Fruit fly (Drosophila melanogaster) whole organism, embryonic: ENCODE data around the gene Helz.

Experiments
- Aef1 ChIP-seq: fragments of 200-800 bp; sonication (Bioruptor generic); IDR thresholded peaks from 3 replicates; pipeline ENCODE4 v1.3.6; 2022; ENCODE audit warnings: missing biosample characterization, missing genetic modification characterization
- Bdp1 ChIP-seq: fragments of 200-800 bp; sonication (Bioruptor generic); optimal IDR thresholded peaks from 3 replicates; lab custom pipeline; 2016; ENCODE audit warnings: missing biosample characterization, missing genetic modification characterization
- CG10209 ChIP-seq: fragments of 200-800 bp; sonication (Bioruptor generic); optimal IDR thresholded peaks from 3 replicates; lab custom pipeline; 2017; ENCODE audit warnings: missing biosample characterization, mild to moderate bottlenecking, missing genetic modification characterization, missing genetic modification reagents
- CG10431 ChIP-seq: fragments of 200-800 bp; sonication (Bioruptor generic); optimal IDR thresholded peaks from 3 replicates; lab custom pipeline; 2018; ENCODE audit warnings: missing biosample characterization, mild to moderate bottlenecking, missing genetic modification characterization
- CG10979 ChIP-seq: fragments of 200-800 bp; sonication (Bioruptor generic); optimal IDR thresholded peaks from 2 replicates; lab custom pipeline; 2018; ENCODE audit warnings: missing biosample characterization, mild to moderate bottlenecking, missing genetic modification characterization, moderate library complexity
- CG11085 ChIP-seq: fragments of 200-800 bp; sonication (Bioruptor generic); IDR thresholded peaks from 2 replicates; pipeline ENCODE4 v1.3.6; 2022; ENCODE audit warnings: missing biosample characterization, missing genetic modification characterization
- CG11695 ChIP-seq: fragments of 200-800 bp; sonication (Bioruptor generic); IDR thresholded peaks from 3 replicates; pipeline ENCODE4 v1.3.6; 2022; ENCODE audit warnings: missing biosample characterization, missing genetic modification characterization
- CG11696 ChIP-seq: fragments of 200-800 bp; sonication (Bioruptor generic); IDR thresholded peaks from 2 replicates; pipeline ENCODE4 v1.3.6; 2022; ENCODE audit warnings: missing biosample characterization, missing genetic modification characterization
- CG12659 ChIP-seq: fragments of 200-800 bp; sonication (Bioruptor generic); optimal IDR thresholded peaks from 3 replicates; lab custom pipeline; 2017; ENCODE audit warnings: mild to moderate bottlenecking, missing biosample characterization, missing genetic modification reagents, missing genetic modification characterization
- CG13424 ChIP-seq: fragments of 200-800 bp; sonication (Bioruptor generic); optimal IDR thresholded peaks from 2 replicates; lab custom pipeline; 2019; ENCODE audit warnings: missing biosample characterization, mild to moderate bottlenecking, missing genetic modification characterization, moderate library complexity
- CG17802 ChIP-seq: fragments of 200-800 bp; sonication (Bioruptor generic); optimal IDR thresholded peaks from 2 replicates; lab custom pipeline; 2018; ENCODE audit warnings: missing biosample characterization, mild to moderate bottlenecking, missing genetic modification characterization, moderate library complexity
- CG18599 ChIP-seq: fragments of 200-800 bp; sonication (Bioruptor generic); optimal IDR thresholded peaks from 3 replicates; lab custom pipeline; 2017; ENCODE audit warnings: missing biosample characterization, missing genetic modification characterization, mild to moderate bottlenecking, moderate library complexity, missing genetic modification reagents
- CG2120 ChIP-seq: fragments of 200-800 bp; sonication (Bioruptor generic); optimal IDR thresholded peaks from 3 replicates; lab custom pipeline; 2016; ENCODE audit warnings: missing biosample characterization, missing genetic modification characterization
- CG2712 ChIP-seq: fragments of 200-800 bp; optimal IDR thresholded peaks from 3 replicates; lab custom pipeline; 2019; ENCODE audit warnings: missing biosample characterization, mild to moderate bottlenecking, missing genetic modification characterization, moderate library complexity
- CG2889 ChIP-seq: fragments of 200-800 bp; sonication (Bioruptor generic); IDR thresholded peaks from 3 replicates; pipeline ENCODE4 v1.3.6; 2022; ENCODE audit warnings: missing biosample characterization, missing genetic modification characterization
- CG34422 ChIP-seq: fragments of 200-800 bp; sonication (Bioruptor generic); IDR thresholded peaks from 3 replicates; pipeline ENCODE4 v1.3.6; 2022; ENCODE audit warnings: missing biosample characterization, missing genetic modification characterization
- CG3838 ChIP-seq: fragments of 200-800 bp; sonication (Bioruptor generic); optimal IDR thresholded peaks from 3 replicates; lab custom pipeline; 2016; ENCODE audit warnings: missing biosample characterization, missing genetic modification characterization
- CG4424 ChIP-seq: fragments of 200-800 bp; sonication (Bioruptor generic); optimal IDR thresholded peaks from 3 replicates; lab custom pipeline; 2016; ENCODE audit warnings: missing biosample characterization, missing genetic modification characterization
- CG6813 ChIP-seq: fragments of 200-800 bp; sonication (Bioruptor generic); optimal IDR thresholded peaks from 2 replicates; lab custom pipeline; 2017; ENCODE audit warnings: missing biosample characterization, missing genetic modification characterization, mild to moderate bottlenecking, moderate library complexity, missing genetic modification reagents
- CG7786 ChIP-seq: fragments of 200-800 bp; sonication (Bioruptor generic); optimal IDR thresholded peaks from 2 replicates; lab custom pipeline; 2016; ENCODE audit warnings: missing biosample characterization, missing genetic modification characterization
- CG9727 ChIP-seq: fragments of 200-800 bp; sonication (Bioruptor generic); optimal IDR thresholded peaks from 3 replicates; lab custom pipeline; 2017; ENCODE audit warnings: missing biosample characterization, mild to moderate bottlenecking, missing genetic modification characterization
- CG9817 ChIP-seq: fragments of 200-800 bp; sonication (Bioruptor generic); optimal IDR thresholded peaks from 2 replicates; lab custom pipeline; 2018; ENCODE audit warnings: missing biosample characterization, mild to moderate bottlenecking, missing genetic modification characterization, moderate library complexity
- CG9932 ChIP-seq: fragments of 200-800 bp; sonication (Bioruptor generic); IDR thresholded peaks from 2 replicates; pipeline ENCODE4 v1.3.6; 2022; ENCODE audit warnings: missing biosample characterization, missing genetic modification characterization
- Camta ChIP-seq: fragments of 200-800 bp; sonication (Bioruptor generic); optimal IDR thresholded peaks from 2 replicates; lab custom pipeline; 2016; ENCODE audit warnings: missing biosample characterization, missing genetic modification characterization
- Dbx ChIP-seq: fragments of 200-800 bp; sonication (Bioruptor generic); IDR thresholded peaks from 3 replicates; pipeline ENCODE4 v1.3.6; 2022; ENCODE audit warnings: missing biosample characterization, missing genetic modification characterization
- Dref ChIP-seq: fragments of 200-800 bp; sonication (Bioruptor generic); IDR thresholded peaks from 2 replicates; pipeline ENCODE4 v1.3.6; 2022; ENCODE audit warnings: missing biosample characterization, missing genetic modification characterization
- Fer1 ChIP-seq: fragments of 200-800 bp; sonication (Bioruptor generic); optimal IDR thresholded peaks from 2 replicates; lab custom pipeline; 2017; ENCODE audit warnings: missing biosample characterization, mild to moderate bottlenecking, missing genetic modification characterization
- GATAe ChIP-seq: fragments of 200-800 bp; sonication (Bioruptor generic); conservative IDR thresholded peaks from 2 replicates; pipeline ENCODE4 v1.3.6; 2022; ENCODE audit warnings: missing biosample characterization, missing genetic modification characterization
- Jarid2 ChIP-seq: fragments of 200-800 bp; sonication (Bioruptor generic); optimal IDR thresholded peaks from 3 replicates; lab custom pipeline; 2017; ENCODE audit warnings: mild to moderate bottlenecking, missing biosample characterization, missing genetic modification reagents, missing genetic modification characterization
- NC2β ChIP-seq: fragments of 200-800 bp; sonication (Bioruptor generic); optimal IDR thresholded peaks from 2 replicates; lab custom pipeline; 2016; ENCODE audit warnings: missing biosample characterization, missing genetic modification characterization
- Taf1 ChIP-seq: fragments of 200-800 bp; sonication (Bioruptor generic); IDR thresholded peaks from 2 replicates; pipeline ENCODE4 v1.3.6; 2022; ENCODE audit warnings: missing biosample characterization, missing genetic modification characterization
- amos ChIP-seq: fragments of 200-800 bp; sonication (Bioruptor generic); IDR thresholded peaks from 2 replicates; pipeline ENCODE4 v1.3.6; 2022; ENCODE audit warnings: missing biosample characterization, missing genetic modification characterization; ENCODE audit not compliant: partially characterized antibody
- fd64A ChIP-seq: fragments of 200-800 bp; sonication (Bioruptor generic); optimal IDR thresholded peaks from 3 replicates; lab custom pipeline; 2018; ENCODE audit warnings: missing biosample characterization, mild to moderate bottlenecking, missing genetic modification characterization
- ftz-f1 ChIP-seq: fragments of 200-800 bp; sonication (Bioruptor generic); optimal IDR thresholded peaks from 2 replicates; lab custom pipeline; 2016; ENCODE audit warnings: missing biosample characterization, missing genetic modification characterization
- h ChIP-seq: fragments of >200 bp; optimal IDR thresholded peaks from 2 replicates; lab custom pipeline; 2017
- lilli ChIP-seq: fragments of 200-800 bp; sonication (Bioruptor generic); optimal IDR thresholded peaks from 3 replicates; lab custom pipeline; 2016; ENCODE audit warnings: missing biosample characterization, missing genetic modification characterization
- rib ChIP-seq: fragments of 200-800 bp; sonication (Bioruptor generic); IDR thresholded peaks from 2 replicates; pipeline ENCODE4 v1.3.6; 2022; ENCODE audit warnings: missing biosample characterization, missing genetic modification characterization
- sob ChIP-seq: fragments of 200-800 bp; sonication (Bioruptor generic); IDR thresholded peaks from 2 replicates; pipeline ENCODE4 v1.3.6; 2022; ENCODE audit warnings: missing biosample characterization, missing genetic modification characterization
- stwl ChIP-seq: fragments of 200-800 bp; sonication (Bioruptor generic); optimal IDR thresholded peaks from 3 replicates; lab custom pipeline; 2018; ENCODE audit warnings: missing biosample characterization, mild to moderate bottlenecking, missing genetic modification characterization, moderate library complexity
- sug ChIP-seq: fragments of 200-800 bp; optimal IDR thresholded peaks from 2 replicates; lab custom pipeline; 2019; ENCODE audit warnings: missing biosample characterization, mild to moderate bottlenecking, missing genetic modification characterization, moderate library complexity
- tio ChIP-seq: fragments of 200-800 bp; sonication (Bioruptor generic); optimal IDR thresholded peaks from 2 replicates; lab custom pipeline; 2017; ENCODE audit warnings: missing biosample characterization, missing genetic modification characterization, inconsistent platforms
- trem ChIP-seq: fragments of 200-800 bp; optimal IDR thresholded peaks from 3 replicates; lab custom pipeline; 2019; ENCODE audit warnings: missing biosample characterization, mild to moderate bottlenecking, missing genetic modification characterization, moderate library complexity
- vnd ChIP-seq: fragments of 200-800 bp; sonication (Bioruptor generic); IDR thresholded peaks from 3 replicates; pipeline ENCODE4 v1.3.6; 2022; ENCODE audit warnings: missing biosample characterization, missing genetic modification characterization; ENCODE audit not compliant: partially characterized antibody
- zen ChIP-seq: fragments of 200-800 bp; sonication (Bioruptor generic); optimal IDR thresholded peaks from 3 replicates; lab custom pipeline; 2018; ENCODE audit warnings: missing biosample characterization, mild to moderate bottlenecking, missing genetic modification characterization, moderate library complexity

The Helz gene

DNA sequence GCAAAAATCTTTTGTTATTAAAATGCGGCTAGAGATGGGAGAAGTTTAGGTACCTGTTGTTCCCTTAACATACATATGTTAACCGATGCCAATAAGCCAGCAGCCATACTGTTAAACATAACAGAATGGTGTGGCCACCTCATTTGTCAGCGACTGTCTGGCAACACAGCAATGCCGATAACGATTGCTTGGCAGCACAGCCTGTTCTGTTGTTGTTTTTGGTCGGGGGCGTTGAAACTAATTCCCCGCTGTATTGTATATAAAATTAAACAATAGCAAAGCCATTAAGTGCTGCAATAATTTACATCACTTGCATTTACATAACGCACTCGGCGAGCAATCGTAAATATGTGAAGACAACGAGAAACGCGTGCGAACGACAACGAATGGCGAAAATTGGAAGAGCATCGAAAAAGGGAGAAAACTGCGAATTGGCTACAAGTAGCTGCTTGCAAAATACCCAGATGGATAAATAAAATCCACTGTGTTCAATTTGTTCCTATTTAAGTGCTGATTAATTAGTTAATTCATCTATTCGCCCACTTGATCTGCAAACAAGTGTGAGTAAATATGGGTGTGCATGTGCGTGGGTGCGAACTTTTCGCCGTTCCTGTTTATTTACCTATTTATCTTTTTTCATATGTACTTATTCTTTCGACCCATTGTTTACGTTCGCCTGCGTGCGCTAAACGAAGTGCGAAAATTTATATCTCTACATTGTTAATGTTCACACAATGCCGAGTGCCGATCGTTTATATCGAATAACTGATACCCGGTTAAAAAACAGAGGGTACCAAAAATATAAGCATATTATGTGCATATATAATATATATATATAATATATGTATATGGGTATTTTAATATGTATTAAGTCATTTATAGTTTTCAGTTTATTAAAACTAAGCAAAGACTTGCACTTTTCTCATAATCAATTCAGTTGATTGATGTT, 27.6 kb upstream of the Helz start, which contains the start of the genes Tsen34 and Mgat4a (continued):
- TF ChIP-seq CG17802 (tag; lab: Kevin White, UChicago) (peak; percentile 25), lilli (peak; percentile 33), CG10431 (GFP tag; lab: Kevin White, UChicago) (peak; percentile 67), fd64A (no peak), CG10209 (GFP tag; lab: Kevin White, UChicago) (peak; percentile 62), tio (GFP tag; lab: Kevin White, UChicago) (no peak), h (lab: Kevin White, UChicago) (no peak), CG12659 (GFP tag; lab: Kevin White, UChicago) (peak; percentile 66), Taf1 (GFP tag; lab: Robert Waterston, UW) (no peak; the same call in 1 of the 2 replicates), Fer1 (GFP tag; lab: Kevin White, UChicago) (peak; percentile 69), Dref (GFP tag; lab: Robert Waterston, UW) (peak; percentile 85), zen (tag; lab: Kevin White, UChicago) (peak; percentile 37), CG9817 (tag; lab: Kevin White, UChicago) (peak; percentile 22), sug (tag; lab: Kevin White, UChicago) (no peak), CG18599 (peak; percentile 82), CG6813 (GFP tag; lab: Kevin White, UChicago) (peak; percentile 35), CG2120 (GFP tag; lab: Kevin White, UChicago) (peak; percentile 71), CG9727 (GFP tag; lab: Kevin White, UChicago) (peak; percentile 50), CG11695 (GFP tag; lab: Robert Waterston, UW) (peak; percentile 56; the same call in 1 of the 3 replicates), CG2889 (GFP tag; lab: Robert Waterston, UW) (0 out of 3 replicates have a peak, but pooled peaks have one; percentile 30), Dbx (GFP tag; lab: Robert Waterston, UW) (peak; percentile 88), Jarid2 (GFP tag; lab: Kevin White, UChicago) (no peak), CG11696 (GFP tag; lab: Robert Waterston, UW) (0 out of 2 replicates have a peak, but pooled peaks have one; percentile 13), CG4424 (GFP tag; lab: Kevin White, UChicago) (no peak), ftz-f1 (GFP tag; lab: Kevin White, UChicago) (no peak), stwl (peak; percentile 72), GATAe (no peak), CG34422 (GFP tag; lab: Robert Waterston, UW) (peak; percentile 37; the same call in 1 of the 3 replicates), CG10979 (no peak), CG9932 (GFP tag; lab: Robert Waterston, UW) (peak; percentile 71), NC2β (GFP tag; lab: Kevin White, UChicago) (peak; percentile 9), CG11085 (0 out of 2 replicates have a peak, but pooled peaks have one; percentile 33), amos (GFP tag; lab: Robert Waterston, UW) (peak; percentile 64; the same call in 1 of the 2 replicates), rib (GFP tag; lab: Robert Waterston, UW) (peak; percentile 87), CG3838 (GFP tag; lab: Kevin White, UChicago) (no peak), CG2712 (tag; lab: Kevin White, UChicago) (peak; percentile 10), Aef1 (GFP tag; lab: Robert Waterston, UW) (peak; percentile 42; the same call in 2 of the 3 replicates), Camta (GFP tag; lab: Kevin White, UChicago) (peak; percentile 26), Bdp1 (GFP tag; lab: Kevin White, UChicago) (peak; percentile 19), CG7786 (GFP tag; lab: Kevin White, UChicago) (peak; percentile 41), sob (GFP tag; lab: Robert Waterston, UW) (peak; percentile 72), CG13424 (tag; lab: Kevin White, UChicago) (no peak), vnd (GFP tag; lab: Robert Waterston, UW) (peak; percentile 17; the same call in 1 of the 3 replicates), trem (tag; lab: Kevin White, UChicago) (peak; percentile 58)
